Worm (Caenorhabditis elegans) whole organism, L3 larva: ENCODE results near the gene nhr-177.

ENCODE experiments used
- ZK546.5 ChIP-seq: sonication (generic microtip); optimal IDR thresholded peaks from 2 replicates; lab custom pipeline; 2017; ENCODE audit warnings: missing biosample characterization, missing genetic modification characterization
- aly-2 ChIP-seq: fragments of 150-350 bp; optimal IDR thresholded peaks from 2 replicates; lab custom pipeline; 2014; ENCODE audit warnings: missing biosample characterization, missing genetic modification characterization
- ceh-16 ChIP-seq: sonication (generic microtip); optimal IDR thresholded peaks from 2 replicates; lab custom pipeline; 2017; ENCODE audit warnings: missing biosample characterization, missing genetic modification characterization
- daf-12 ChIP-seq: fragments of 150-350 bp; optimal IDR thresholded peaks from 2 replicates; lab custom pipeline; 2014; ENCODE audit warnings: missing biosample characterization, missing genetic modification reagents, missing genetic modification characterization
- elt-1 ChIP-seq: fragments of 150-350 bp; optimal IDR thresholded peaks from 2 replicates; lab custom pipeline; 2014; ENCODE audit warnings: missing biosample characterization, missing genetic modification characterization
- elt-2 ChIP-seq: sonication (generic microtip); optimal IDR thresholded peaks from 2 replicates; lab custom pipeline; 2016; ENCODE audit warnings: missing genetic modification reagents, mild to moderate bottlenecking, missing genetic modification characterization, missing compliant biosample characterization
- eor-1 ChIP-seq, 2 experiments: fragments of 150-350 bp; optimal IDR thresholded peaks; 2 replicates each; lab custom pipeline; 2014 to 2018; ENCODE audit warnings: missing biosample characterization in 2 of 2, missing genetic modification characterization in 2 of 2
- fkh-10 ChIP-seq: sonication (generic microtip); optimal IDR thresholded peaks from 2 replicates; lab custom pipeline; 2017; ENCODE audit warnings: missing biosample characterization, missing genetic modification reagents, missing genetic modification characterization
- fkh-2 ChIP-seq: fragments of 150-350 bp; optimal IDR thresholded peaks from 2 replicates; lab custom pipeline; 2014; ENCODE audit warnings: missing biosample characterization, missing genetic modification reagents, missing genetic modification characterization
- lin-15B ChIP-seq: fragments of 150-350 bp; optimal IDR thresholded peaks from 2 replicates; lab custom pipeline; 2014; ENCODE audit warnings: missing biosample characterization, missing genetic modification characterization
- lsy-12 ChIP-seq: sonication (generic microtip); optimal IDR thresholded peaks from 2 replicates; lab custom pipeline; 2016; ENCODE audit warnings: mild to moderate bottlenecking, missing genetic modification characterization, missing compliant biosample characterization
- mml-1 ChIP-seq: fragments of 150-350 bp; sonication (generic microtip); optimal IDR thresholded peaks from 3 replicates; lab custom pipeline; 2014; ENCODE audit warnings: missing biosample characterization, missing genetic modification characterization
- nfya-1 ChIP-seq: sonication (generic microtip); optimal IDR thresholded peaks from 2 replicates; lab custom pipeline; 2017; ENCODE audit warnings: missing genetic modification characterization, mild to moderate bottlenecking, missing compliant biosample characterization, antibody characterized with exemption, moderate library complexity; ENCODE audit not compliant: insufficient read depth
- nhr-12 ChIP-seq: fragments of 150-350 bp; optimal IDR thresholded peaks from 2 replicates; lab custom pipeline; 2014; ENCODE audit warnings: missing biosample characterization, missing genetic modification characterization
- nhr-23 ChIP-seq: fragments of 150-350 bp; optimal IDR thresholded peaks from 2 replicates; lab custom pipeline; 2014; ENCODE audit warnings: missing biosample characterization, missing genetic modification reagents, missing genetic modification characterization
- nhr-43 ChIP-seq: sonication (generic microtip); optimal IDR thresholded peaks from 2 replicates; lab custom pipeline; 2016; ENCODE audit warnings: mild to moderate bottlenecking, missing genetic modification characterization, missing compliant biosample characterization; ENCODE audit not compliant: poor library complexity, severe bottlenecking
- nhr-67 ChIP-seq: fragments of 150-350 bp; optimal IDR thresholded peaks from 2 replicates; lab custom pipeline; 2014; ENCODE audit warnings: missing biosample characterization, missing genetic modification characterization
- nhr-76 ChIP-seq: fragments of 150-350 bp; sonication (generic microtip); optimal IDR thresholded peaks from 5 replicates; lab custom pipeline; 2014; ENCODE audit warnings: missing biosample characterization, missing genetic modification characterization
- nhr-77 ChIP-seq: fragments of 150-350 bp; optimal IDR thresholded peaks from 2 replicates; lab custom pipeline; 2014; ENCODE audit warnings: missing biosample characterization, missing genetic modification characterization
- pha-4 ChIP-seq: fragments of 150-350 bp; optimal IDR thresholded peaks from 2 replicates; lab custom pipeline; 2014; ENCODE audit warnings: missing biosample characterization, missing genetic modification reagents, missing genetic modification characterization
- pqm-1 ChIP-seq: fragments of 150-350 bp; optimal IDR thresholded peaks from 2 replicates; lab custom pipeline; 2017; ENCODE audit warnings: missing biosample characterization, missing genetic modification characterization, inconsistent platforms
- skn-1 ChIP-seq: fragments of 150-350 bp; optimal IDR thresholded peaks from 2 replicates; lab custom pipeline; 2014; ENCODE audit warnings: missing biosample characterization, missing genetic modification characterization
- snpc-4 ChIP-seq: fragments of 150-350 bp; optimal IDR thresholded peaks from 2 replicates; lab custom pipeline; 2014; ENCODE audit warnings: missing biosample characterization, missing genetic modification characterization
- tbx-2 ChIP-seq: sonication (generic microtip); optimal IDR thresholded peaks from 2 replicates; lab custom pipeline; 2016; ENCODE audit warnings: mild to moderate bottlenecking, missing genetic modification characterization, missing compliant biosample characterization
- unc-39 ChIP-seq: sonication (generic microtip); optimal IDR thresholded peaks from 4 replicates; lab custom pipeline; 2017; ENCODE audit warnings: missing biosample characterization, missing genetic modification characterization
- unc-62 ChIP-seq: fragments of 150-350 bp; sonication (generic microtip); optimal IDR thresholded peaks from 4 replicates; lab custom pipeline; 2014; ENCODE audit warnings: missing biosample characterization, missing genetic modification reagents, missing genetic modification characterization
- zag-1 ChIP-seq: fragments of 150-350 bp; optimal IDR thresholded peaks from 2 replicates; lab custom pipeline; 2014; ENCODE audit warnings: missing biosample characterization, missing genetic modification characterization
- ztf-11 ChIP-seq: fragments of 150-350 bp; optimal IDR thresholded peaks from 2 replicates; lab custom pipeline; 2014; ENCODE audit warnings: missing biosample characterization, missing genetic modification characterization
- ztf-4 ChIP-seq: fragments of 150-350 bp; optimal IDR thresholded peaks from 2 replicates; lab custom pipeline; 2014; ENCODE audit warnings: missing biosample characterization, missing genetic modification characterization

The nhr-177 gene

ce11 chrV:1610097-1610496, at the start of gene nhr-177:
Gene nhr-177, plus strand, starts transcription at chrV:1610263.
- TF ChIP-seq elt-1 (tag; lab: Kevin White, UChicago) (peak; percentile 34), elt-2 (tag; lab: Kevin White, UChicago) (peak; percentile 70), pqm-1 (tag; lab: Kevin White, UChicago) (peak; percentile 18), nhr-76 (tag; lab: Kevin White, UChicago) (no peak), tbx-2 (tag; lab: Kevin White, UChicago) (no peak), skn-1 (tag; lab: Kevin White, UChicago) (peak; percentile 61)

ce11 chrV:1566776-1567175, 43.3 kb upstream of the nhr-177 start, which contains the start of gene cdc-25.2:
Gene cdc-25.2, plus strand, starts transcription at chrV:1567076.
- no peak for TF ChIP-seq nhr-12
- no peak for TF ChIP-seq nhr-67 (tag; lab: Kevin White, UChicago)
- no peak for TF ChIP-seq nfya-1
- no peak for TF ChIP-seq nhr-23
- TF ChIP-seq nhr-77, result no peak
- TF ChIP-seq ceh-16 (tag; lab: Kevin White, UChicago), result no peak
- TF ChIP-seq, all 47 proteins: peak for 0

ce11 chrV:1569750-1570419, 40.2 kb upstream of the nhr-177 start:
- TF ChIP-seq pqm-1 (tag; lab: Kevin White, UChicago) (no peak), ztf-4 (tag; lab: Kevin White, UChicago) (no peak), nhr-67 (tag; lab: Kevin White, UChicago) (no peak), pha-4 (tag; lab: Kevin White, UChicago) (peak; percentile 21), elt-1 (tag; lab: Kevin White, UChicago) (no peak), nfya-1 (no peak), nhr-43 (tag; lab: Kevin White, UChicago) (no peak), eor-1 (tag; optimal IDR thresholded peaks at IDR 0.05; lab: Kevin White, UChicago) (no peak), unc-62 (GFP tag; lab: Kevin White, UChicago) (no peak)
- TF ChIP-seq, all 47 proteins: peak for 1

- TF ChIP-seq mml-1 (tag; lab: Kevin White, UChicago), result no peak
- TF ChIP-seq pqm-1 (tag; lab: Kevin White, UChicago), result no peak
- TF ChIP-seq nhr-12, result no peak
- no peak for TF ChIP-seq pha-4 (tag; lab: Kevin White, UChicago)
- TF ChIP-seq aly-2, result no peak
- TF ChIP-seq zag-1 (tag; lab: Kevin White, UChicago), result no peak
- TF ChIP-seq unc-39, result no peak
These were observed 39.4 kb upstream of the nhr-177 start for ce11 chrV:1570679-1571078.

ce11 chrV:1572585-1572984, 37.5 kb upstream of the nhr-177 start:
- TF ChIP-seq lin-15B, result no peak
- no peak for TF ChIP-seq nhr-77
- TF ChIP-seq snpc-4 (tag; lab: Kevin White, UChicago), result no peak
- no peak for TF ChIP-seq zag-1 (tag; lab: Kevin White, UChicago)
- no peak for TF ChIP-seq daf-12
- TF ChIP-seq pqm-1 (tag; lab: Kevin White, UChicago), result no peak
- TF ChIP-seq nhr-67 (tag; lab: Kevin White, UChicago), result no peak
- TF ChIP-seq tbx-2 (tag; lab: Kevin White, UChicago), result no peak
- no peak for TF ChIP-seq ZK546.5 (tag; lab: Kevin White, UChicago)

- TF ChIP-seq aly-2 (no peak), snpc-4 (tag; lab: Kevin White, UChicago) (no peak), lsy-12 (tag; lab: Kevin White, UChicago) (no peak), ztf-11 (no peak), ztf-4 (tag; lab: Kevin White, UChicago) (no peak)
- TF ChIP-seq, all 47 proteins: peak for 0
These were observed 35.5 kb upstream of the nhr-177 start for ce11 chrV:1574599-1574998.

ce11 chrV:1575493-1576084, 34.5 kb upstream of the nhr-177 start:
- TF ChIP-seq nfya-1 (no peak), nhr-12 (no peak), zag-1 (tag; lab: Kevin White, UChicago) (no peak), fkh-2 (tag; lab: Kevin White, UChicago) (no peak), fkh-10 (GFP tag; lab: Kevin White, UChicago) (no peak), pha-4 (tag; lab: Kevin White, UChicago) (no peak), elt-2 (tag; lab: Kevin White, UChicago) (no peak), ztf-11 (no peak)
